Worm (Caenorhabditis elegans): ENCODE results near the gene F35E8.2.

Gene F35E8.2

DNA sequence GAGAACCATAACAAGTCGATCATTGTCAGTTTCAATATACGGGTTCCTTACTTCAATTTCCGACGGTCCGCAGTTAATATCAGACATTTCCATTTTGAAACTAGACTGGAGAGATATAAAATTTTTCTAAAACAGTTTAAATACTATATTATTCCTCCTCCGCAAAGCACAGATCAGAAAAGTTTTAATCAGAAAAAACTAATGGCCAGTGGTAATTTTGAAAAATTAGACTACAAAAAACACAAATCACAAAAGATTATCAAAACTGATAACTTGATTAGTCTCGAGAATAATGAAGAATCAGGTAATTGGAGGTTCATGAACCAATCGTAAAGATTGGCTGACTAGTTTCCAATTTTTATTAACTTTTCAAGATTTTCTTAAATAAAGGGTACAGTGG is 19.5 kb upstream of the F35E8.2 start, which contains the start of gene T06C12.9:
Gene T06C12.9 (minus strand): TSS at position 101 of the 400 bp plus-strand sequence.
- TF ChIP-seq elt-1 (tag; optimal IDR thresholded peaks at IDR 0.05; ENCODE audit: borderline replicate concordance, insufficient read depth) (no peak), lin-32 (GFP tag; optimal IDR thresholded peaks at IDR 0.05) (no peak), nhr-28 (tag; optimal IDR thresholded peaks at IDR 0.05) (no peak), hlh-1 (tag; optimal IDR thresholded peaks at IDR 0.05) (no peak), unc-39 (tag; optimal IDR thresholded peaks at IDR 0.05) (no peak), bed-3 (GFP tag; optimal IDR thresholded peaks at IDR 0.05) (no peak), drap-1 (GFP tag; optimal IDR thresholded peaks at IDR 0.05) (no peak), nhr-12 (tag; optimal IDR thresholded peaks at IDR 0.05) (no peak), ces-1 (GFP tag; optimal IDR thresholded peaks at IDR 0.05) (no peak), snpc-4 (tag; optimal IDR thresholded peaks at IDR 0.05) (no peak), tbx-8 (GFP tag; optimal IDR thresholded peaks at IDR 0.05) (no peak), mep-1 (tag; optimal IDR thresholded peaks at IDR 0.05) (no peak), ceh-39 (tag; optimal IDR thresholded peaks at IDR 0.05) (no peak), sptf-1 (tag; optimal IDR thresholded peaks at IDR 0.05) (no peak), ham-2 (GFP tag; optimal IDR thresholded peaks at IDR 0.05) (no peak), ceh-43 (GFP tag; optimal IDR thresholded peaks at IDR 0.05) (no peak), M03D4.4 (tag; optimal IDR thresholded peaks at IDR 0.05) (no peak), lin-13 (tag; optimal IDR thresholded peaks at IDR 0.05) (no peak)

DNA sequence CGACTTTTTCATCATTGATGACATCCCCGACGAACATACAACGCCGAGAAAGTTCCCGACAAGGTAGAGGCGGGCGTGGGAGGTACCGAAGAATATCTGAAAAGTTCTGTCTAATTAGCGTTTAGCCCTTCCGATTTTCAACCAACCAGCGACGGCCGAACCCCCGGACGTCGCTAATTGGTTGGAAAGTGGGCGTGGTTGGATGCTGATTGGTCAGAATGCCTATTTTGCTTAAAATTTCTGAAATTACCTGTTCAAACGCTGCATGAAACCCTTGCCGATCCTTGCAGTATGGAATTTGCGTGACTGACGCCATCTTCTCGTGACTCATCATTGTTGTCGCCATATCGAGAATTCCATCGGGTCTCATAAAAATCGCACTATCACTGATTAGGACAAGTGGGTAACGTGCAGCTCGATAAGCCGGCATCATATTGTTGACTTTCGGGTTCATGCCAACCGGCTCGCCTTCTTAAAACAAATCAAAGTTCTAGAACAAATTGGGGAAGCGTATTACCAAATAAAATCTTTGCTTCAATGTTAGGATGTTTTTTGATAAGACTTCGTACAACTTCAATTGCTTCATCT is 17.7 kb upstream of the F35E8.2 start:
- no peak for TF ChIP-seq ceh-43 (GFP tag; optimal IDR thresholded peaks at IDR 0.05)

DNA sequence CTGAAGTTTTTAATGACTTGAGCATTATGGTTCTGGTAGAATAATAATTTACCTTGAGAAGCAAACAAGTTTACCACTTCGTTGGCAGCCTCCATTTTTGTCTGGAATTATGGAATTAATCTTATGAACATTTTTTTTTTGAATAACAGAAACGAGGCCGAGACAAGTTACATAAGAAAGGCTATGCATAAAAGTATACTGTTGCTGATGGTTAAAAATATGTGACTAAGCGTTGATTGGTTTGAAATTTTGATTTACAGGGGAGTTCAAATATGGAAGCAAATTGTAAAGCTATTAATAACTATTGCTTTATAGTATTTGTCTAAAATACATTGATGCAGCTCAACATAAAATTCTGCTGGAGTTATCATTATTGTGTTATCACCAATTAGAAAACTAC is 16.7 kb upstream of the F35E8.2 start, which contains the start of gene cgt-1:
Gene cgt-1 (minus strand): TSS at position 101 of the 400 bp plus-strand sequence.
- TF ChIP-seq elt-3 (tag; optimal IDR thresholded peaks at IDR 0.05) (no peak), mls-2 (tag; optimal IDR thresholded peaks at IDR 0.05) (no peak), blmp-1 (tag; optimal IDR thresholded peaks at IDR 0.05) (no peak), elt-1 (tag; optimal IDR thresholded peaks at IDR 0.05; ENCODE audit: borderline replicate concordance, insufficient read depth) (no peak), drap-1 (GFP tag; optimal IDR thresholded peaks at IDR 0.05) (no peak), ceh-43 (GFP tag; optimal IDR thresholded peaks at IDR 0.05) (no peak), tbx-8 (GFP tag; optimal IDR thresholded peaks at IDR 0.05) (no peak), ceh-39 (tag; optimal IDR thresholded peaks at IDR 0.05) (no peak), hlh-1 (tag; optimal IDR thresholded peaks at IDR 0.05) (no peak), lsy-2 (tag; optimal IDR thresholded peaks at IDR 0.05) (no peak), cnd-1 (tag; optimal IDR thresholded peaks at IDR 0.05) (no peak)

DNA sequence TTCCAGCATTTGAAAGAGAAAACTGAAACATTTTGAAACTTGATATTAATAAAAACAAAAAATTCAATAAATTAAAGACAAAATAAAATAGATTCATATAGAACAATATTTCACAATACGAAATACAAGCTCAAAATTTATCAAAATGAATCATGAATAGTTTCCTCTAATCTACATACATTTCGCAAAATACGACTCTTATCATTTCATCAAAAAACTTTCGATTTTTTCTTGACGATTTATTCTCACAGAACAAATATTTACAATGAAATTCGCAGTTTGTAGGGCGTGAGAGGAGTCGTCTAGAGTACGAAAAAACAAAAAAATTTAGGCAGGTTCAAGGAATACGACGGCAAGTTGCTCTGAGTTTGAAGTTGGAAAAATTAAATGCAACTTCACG is 15.3 kb upstream of the F35E8.2 start:
- no peak for TF ChIP-seq sptf-1 (tag; optimal IDR thresholded peaks at IDR 0.05)
- no peak for TF ChIP-seq ces-1 (GFP tag; optimal IDR thresholded peaks at IDR 0.05)
- TF ChIP-seq unc-120 (tag; optimal IDR thresholded peaks at IDR 0.05; ENCODE audit: poor library complexity, severe bottlenecking): no peak
- no peak for TF ChIP-seq nhr-2 (tag; optimal IDR thresholded peaks at IDR 0.05)

DNA sequence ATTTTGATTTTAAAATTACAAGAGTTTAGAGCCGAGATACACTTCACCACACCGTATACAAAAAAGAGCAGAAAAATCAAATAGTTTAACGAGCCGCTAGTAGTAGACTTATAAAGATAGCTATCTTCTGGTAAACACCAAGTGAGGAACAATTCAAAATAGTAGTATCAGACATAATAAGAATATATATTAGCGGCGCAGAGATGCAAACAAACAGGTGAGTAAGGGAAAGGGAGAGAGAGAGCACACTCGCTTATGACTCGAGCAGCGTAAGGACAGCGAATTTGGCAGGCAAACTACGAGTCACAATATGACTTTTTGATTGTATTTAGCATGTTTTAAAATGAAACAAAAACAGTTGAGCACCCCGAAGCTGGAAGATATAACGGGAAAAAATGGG is 14.2 kb upstream of the F35E8.2 start:
- no peak for TF ChIP-seq zip-8 (tag; optimal IDR thresholded peaks at IDR 0.05)
- no peak for TF ChIP-seq snpc-4 (tag; optimal IDR thresholded peaks at IDR 0.05)
- TF ChIP-seq M03D4.4 (tag; optimal IDR thresholded peaks at IDR 0.05): no peak
- TF ChIP-seq sem-2 (GFP tag; optimal IDR thresholded peaks at IDR 0.05): no peak
- no peak for TF ChIP-seq lin-13 (tag; optimal IDR thresholded peaks at IDR 0.05)
- no peak for TF ChIP-seq pha-4 (tag; optimal IDR thresholded peaks at IDR 0.05)
- TF ChIP-seq ces-1 (GFP tag; optimal IDR thresholded peaks at IDR 0.05): no peak
- no peak for TF ChIP-seq unc-39 (tag; optimal IDR thresholded peaks at IDR 0.05)
- no peak for TF ChIP-seq mep-1 (tag; optimal IDR thresholded peaks at IDR 0.05)
- TF ChIP-seq hlh-1 (tag; optimal IDR thresholded peaks at IDR 0.05): no peak
- no peak for TF ChIP-seq flh-1 (GFP tag; optimal IDR thresholded peaks at IDR 0.05)

DNA sequence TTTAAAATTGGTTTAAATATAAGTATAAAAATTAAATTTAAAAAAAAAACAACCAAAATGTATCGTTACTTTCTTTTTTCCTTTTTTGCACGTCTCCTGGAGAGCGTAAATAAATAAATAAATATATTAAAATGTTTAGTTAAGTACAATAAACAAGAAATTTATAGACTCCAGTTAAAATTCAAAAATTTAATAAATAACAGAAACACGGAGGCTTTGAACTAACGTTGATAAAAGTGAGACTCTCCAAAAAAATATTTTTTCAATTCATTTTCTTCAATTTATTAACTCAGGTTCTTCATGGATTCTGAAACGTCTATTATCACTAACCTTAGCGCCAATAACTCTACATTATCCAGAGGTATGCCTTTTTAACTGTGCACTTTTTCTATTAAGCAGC is 13.7 kb upstream of the F35E8.2 start, which contains the start of gene T06C12.12:
Gene T06C12.12 (plus strand): TSS at position 301 of the 400 bp plus-strand sequence.
- TF ChIP-seq blmp-1 (tag; optimal IDR thresholded peaks at IDR 0.05): no peak
- no peak for TF ChIP-seq M03D4.4 (tag; optimal IDR thresholded peaks at IDR 0.05)
- no peak for TF ChIP-seq drap-1 (GFP tag; optimal IDR thresholded peaks at IDR 0.05)
- no peak for TF ChIP-seq cnd-1 (tag; optimal IDR thresholded peaks at IDR 0.05)
- TF ChIP-seq ceh-43 (GFP tag; optimal IDR thresholded peaks at IDR 0.05): no peak
- TF ChIP-seq unc-39 (tag; optimal IDR thresholded peaks at IDR 0.05): no peak
- TF ChIP-seq tbx-8 (GFP tag; optimal IDR thresholded peaks at IDR 0.05): no peak
- TF ChIP-seq sptf-1 (tag; optimal IDR thresholded peaks at IDR 0.05): no peak
- TF ChIP-seq snpc-4 (tag; optimal IDR thresholded peaks at IDR 0.05): no peak
- no peak for TF ChIP-seq ztf-11 (tag; optimal IDR thresholded peaks at IDR 0.05)
